Fruit fly (Drosophila melanogaster) whole organism, pupa: ENCODE data around the gene ci.

Experiments used
- CG8159 ChIP-seq: fragments of 200-800 bp; sonication (Bioruptor generic); optimal IDR thresholded peaks from 3 replicates; lab custom pipeline; 2018; ENCODE audit warnings: missing biosample characterization, mild to moderate bottlenecking, missing genetic modification characterization, moderate library complexity
- CG8301 ChIP-seq: fragments of 200-800 bp; sonication (Bioruptor generic); optimal IDR thresholded peaks from 2 replicates; lab custom pipeline; 2018; ENCODE audit warnings: missing biosample characterization, mild to moderate bottlenecking, missing genetic modification characterization
- EcR ChIP-seq: fragments of 200-800 bp; sonication (Bioruptor generic); optimal IDR thresholded peaks from 3 replicates; lab custom pipeline; 2019; ENCODE audit warnings: missing biosample characterization, missing genetic modification characterization, mild to moderate bottlenecking, moderate library complexity, missing genetic modification reagents
- Snoo ChIP-seq: fragments of 200-800 bp; sonication (Bioruptor generic); optimal IDR thresholded peaks from 3 replicates; lab custom pipeline; 2017; ENCODE audit warnings: missing biosample characterization, mild to moderate bottlenecking, missing genetic modification characterization, inconsistent platforms
- rn ChIP-seq: fragments of 200-800 bp; sonication (Bioruptor generic); IDR thresholded peaks from 2 replicates; pipeline ENCODE4 v1.3.6; 2022; ENCODE audit warnings: missing biosample characterization, missing genetic modification characterization

- TF ChIP-seq Snoo (tag; lab: Kevin White, UChicago) = no peak
- TF ChIP-seq CG8301 (tag; lab: Kevin White, UChicago) = no peak
- TF ChIP-seq rn (GFP tag; lab: Robert Waterston, UW) = no peak
- TF ChIP-seq EcR = peak; percentile 15
- TF ChIP-seq CG8159 (tag; lab: Kevin White, UChicago) = no peak
Measured at dm6 chr4:68949-69742, 12.3 kb upstream of the ci start, which contains the start of gene pan.
